Worm (Caenorhabditis elegans): ENCODE measurements around the gene K07F5.8.

Gene K07F5.8

DNA sequence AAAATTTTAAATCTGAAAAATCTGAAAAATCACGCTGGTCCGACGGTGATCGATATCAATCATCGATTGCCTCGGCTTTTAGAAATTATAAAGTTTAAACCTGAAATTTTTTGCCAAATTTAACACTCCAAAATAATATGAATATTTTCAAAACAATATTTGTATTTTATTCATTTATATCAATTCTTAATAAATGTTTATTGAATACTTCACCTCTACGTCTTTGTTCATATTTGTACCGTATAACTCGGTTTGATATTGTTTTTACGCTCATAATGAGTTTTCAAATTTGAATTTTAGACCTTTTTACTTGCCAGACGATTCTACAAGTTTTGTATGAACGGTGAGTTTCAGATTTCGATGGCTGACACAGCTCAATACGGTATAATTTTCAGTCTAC is 15.3 kb upstream of the K07F5.8 start, which contains the start of the genes K07F5.15 and K07F5.22:
TSS of gene K07F5.15 (plus strand) at position 301 of the 400 bp plus-strand sequence.
TSS of gene K07F5.22 (plus strand) at position 301 of the 400 bp plus-strand sequence.
- TF ChIP-seq lsy-2 (tag; optimal IDR thresholded peaks at IDR 0.05) (no peak), blmp-1 (tag; optimal IDR thresholded peaks at IDR 0.05; ENCODE audit: insufficient read depth) (no peak), aly-2 (tag; optimal IDR thresholded peaks at IDR 0.05) (no peak)

DNA sequence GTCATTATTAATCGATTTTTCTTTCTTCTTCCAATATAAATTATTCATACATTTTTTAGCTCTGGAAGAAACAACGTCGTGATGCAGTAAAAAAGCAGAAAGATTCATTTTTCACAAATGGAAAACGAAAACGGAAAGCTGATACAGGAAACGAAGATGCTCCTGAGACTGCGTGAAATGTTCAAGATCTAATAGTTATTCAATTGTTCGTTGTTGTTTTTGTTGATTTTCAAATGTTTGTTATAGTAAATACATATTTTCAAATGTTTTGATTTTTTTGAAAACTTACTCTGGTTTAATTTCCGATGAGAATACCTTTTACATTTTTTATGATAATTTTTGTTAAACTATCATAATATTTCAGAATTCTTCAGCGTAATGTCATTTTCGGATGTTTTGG is 14.3 kb upstream of the K07F5.8 start, which contains the start of gene K07F5.16:
TSS of gene K07F5.16 (plus strand) at position 301 of the 400 bp plus-strand sequence.
- no peak for TF ChIP-seq F13H6.1 (tag; optimal IDR thresholded peaks at IDR 0.05)
- TF ChIP-seq elt-1 (tag; optimal IDR thresholded peaks at IDR 0.05), result no peak
- TF ChIP-seq R02D3.7 (tag; optimal IDR thresholded peaks at IDR 0.05), result no peak
- TF ChIP-seq Y55F3AM.14 (GFP tag; optimal IDR thresholded peaks at IDR 0.05), result no peak
- TF ChIP-seq ama-1 (optimal IDR thresholded peaks at IDR 0.05), result no peak
- no peak for TF ChIP-seq sem-4 (tag; optimal IDR thresholded peaks at IDR 0.05)
- no peak for TF ChIP-seq crh-2 (tag; optimal IDR thresholded peaks at IDR 0.05)
- no peak for TF ChIP-seq nhr-6 (tag; optimal IDR thresholded peaks at IDR 0.05)
- TF ChIP-seq lin-13 (GFP tag; optimal IDR thresholded peaks at IDR 0.05), result no peak
- no peak for TF ChIP-seq ZK546.5 (tag; optimal IDR thresholded peaks at IDR 0.05)
- TF ChIP-seq nhr-25 (tag; optimal IDR thresholded peaks at IDR 0.05), result no peak

DNA sequence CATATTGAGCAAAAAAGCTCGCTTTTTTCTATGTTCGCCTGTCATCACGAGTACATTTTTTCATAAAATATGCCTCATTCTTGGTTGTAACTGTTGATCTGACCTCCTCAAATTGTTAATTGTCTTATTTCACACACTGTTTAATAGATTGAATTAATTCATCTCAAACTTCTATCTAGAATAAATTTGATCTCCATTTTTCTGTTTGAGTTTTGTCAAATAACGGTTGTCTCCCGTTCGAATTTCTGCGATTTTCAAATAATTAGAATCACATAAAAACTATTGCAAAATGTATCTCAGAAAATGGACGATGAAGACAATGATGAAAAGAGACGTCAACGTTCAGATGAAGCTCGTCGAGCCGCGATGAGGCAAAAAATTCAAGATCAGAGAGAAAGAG is 12.4 kb upstream of the K07F5.8 start, which contains the start of gene K07F5.14:
TSS of gene K07F5.14 (plus strand) at position 301 of the 400 bp plus-strand sequence.
- TF ChIP-seq elt-3 (tag; optimal IDR thresholded peaks at IDR 0.05) (no peak), nhr-10 (tag; optimal IDR thresholded peaks at IDR 0.05) (no peak), sma-9 (GFP tag; optimal IDR thresholded peaks at IDR 0.05) (no peak), sma-9 (tag; optimal IDR thresholded peaks at IDR 0.05) (no peak), ZK546.5 (tag; optimal IDR thresholded peaks at IDR 0.05) (no peak), C34F6.9 (tag; optimal IDR thresholded peaks at IDR 0.05) (no peak), ztf-4 (tag; optimal IDR thresholded peaks at IDR 0.05) (no peak), unc-39 (tag; optimal IDR thresholded peaks at IDR 0.05) (no peak), zag-1 (tag; optimal IDR thresholded peaks at IDR 0.05) (no peak), nhr-25 (tag; optimal IDR thresholded peaks at IDR 0.05) (no peak), sem-4 (tag; optimal IDR thresholded peaks at IDR 0.05) (no peak), Y55F3AM.14 (GFP tag; optimal IDR thresholded peaks at IDR 0.05) (no peak)

DNA sequence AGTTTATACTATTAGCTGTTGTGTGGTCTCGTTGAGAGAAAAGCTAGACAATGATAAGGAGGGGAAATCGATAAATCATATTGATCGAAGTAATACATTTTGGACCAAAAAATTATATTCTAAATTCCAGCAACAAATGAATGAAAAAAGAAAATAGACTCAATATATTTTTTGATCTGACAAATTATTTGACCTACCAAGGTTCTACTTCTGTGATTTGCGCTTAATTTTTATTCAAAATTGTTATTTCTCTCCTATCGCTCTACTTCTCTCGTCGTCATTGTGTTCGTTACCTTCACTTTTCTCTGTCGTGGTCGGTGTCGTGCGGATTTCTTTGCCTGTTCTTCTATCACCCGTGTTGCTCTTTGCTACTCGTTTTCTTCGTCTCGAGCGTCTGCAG is 9.4 kb upstream of the K07F5.8 start:
- TF ChIP-seq nhr-11 (tag; optimal IDR thresholded peaks at IDR 0.05) (no peak), peb-1 (tag; optimal IDR thresholded peaks at IDR 0.05) (no peak), gmeb-1 (tag; optimal IDR thresholded peaks at IDR 0.05) (no peak), zag-1 (tag; optimal IDR thresholded peaks at IDR 0.05) (no peak), nhr-25 (tag; optimal IDR thresholded peaks at IDR 0.05) (no peak), lin-39 (tag; optimal IDR thresholded peaks at IDR 0.05) (no peak), nhr-21 (tag; optimal IDR thresholded peaks at IDR 0.05) (no peak), unc-39 (tag; optimal IDR thresholded peaks at IDR 0.05) (no peak), nhr-237 (tag; optimal IDR thresholded peaks at IDR 0.05) (no peak), F13H6.1 (tag; optimal IDR thresholded peaks at IDR 0.05) (no peak), nhr-12 (tag; optimal IDR thresholded peaks at IDR 0.05) (no peak), Y55F3AM.14 (GFP tag; optimal IDR thresholded peaks at IDR 0.05) (no peak), mab-5 (tag; optimal IDR thresholded peaks at IDR 0.05) (no peak), nhr-6 (tag; optimal IDR thresholded peaks at IDR 0.05) (no peak), egl-27 (tag; optimal IDR thresholded peaks at IDR 0.05) (no peak), dmd-4 (tag; optimal IDR thresholded peaks at IDR 0.05) (no peak), snpc-4 (tag; optimal IDR thresholded peaks at IDR 0.05) (no peak)

DNA sequence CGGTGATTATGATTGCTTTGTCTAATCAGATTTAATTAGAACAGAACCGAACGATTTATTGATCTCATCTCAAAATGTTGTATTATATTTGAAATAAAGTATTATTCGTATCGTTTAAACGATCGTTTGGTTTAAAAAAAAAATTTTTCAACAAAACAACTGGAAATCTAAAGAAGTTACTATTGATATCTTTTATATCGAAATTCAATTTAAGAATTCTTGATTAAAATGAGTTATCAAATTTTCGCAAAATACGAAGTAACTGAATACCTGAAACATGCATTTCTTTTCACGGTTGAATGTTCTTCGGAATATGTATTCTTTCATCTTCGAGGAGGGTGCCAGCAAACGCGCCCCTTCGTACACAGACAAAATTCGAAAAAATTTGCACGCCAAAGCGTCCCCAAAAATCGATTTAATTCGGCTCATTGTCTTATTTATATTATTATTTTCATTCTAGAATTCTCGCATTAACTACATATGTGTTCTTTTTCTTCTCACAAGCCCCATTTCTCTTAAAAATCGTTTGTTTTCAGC is 8.5 kb upstream of the K07F5.8 start, which contains the start of gene npp-1:
TSS of gene npp-1 (plus strand) at position 537 of the 537 bp plus-strand sequence.
- TF ChIP-seq crh-2 (tag; optimal IDR thresholded peaks at IDR 0.05) (peak; percentile 4), mbf-1 (tag; optimal IDR thresholded peaks at IDR 0.05) (no peak), nhr-129 (tag; optimal IDR thresholded peaks at IDR 0.05) (peak; percentile 61), fos-1 (tag; optimal IDR thresholded peaks at IDR 0.05) (peak; percentile 2), unc-55 (GFP tag; optimal IDR thresholded peaks at IDR 0.05) (peak; percentile 62), gmeb-1 (tag; optimal IDR thresholded peaks at IDR 0.05) (peak; percentile 32), nhr-11 (tag; optimal IDR thresholded peaks at IDR 0.05) (no peak), C34F6.9 (tag; optimal IDR thresholded peaks at IDR 0.05) (peak; percentile 70)
